Worm (Caenorhabditis elegans): Measurements from ENCODE around the gene sta-2.

DNA sequence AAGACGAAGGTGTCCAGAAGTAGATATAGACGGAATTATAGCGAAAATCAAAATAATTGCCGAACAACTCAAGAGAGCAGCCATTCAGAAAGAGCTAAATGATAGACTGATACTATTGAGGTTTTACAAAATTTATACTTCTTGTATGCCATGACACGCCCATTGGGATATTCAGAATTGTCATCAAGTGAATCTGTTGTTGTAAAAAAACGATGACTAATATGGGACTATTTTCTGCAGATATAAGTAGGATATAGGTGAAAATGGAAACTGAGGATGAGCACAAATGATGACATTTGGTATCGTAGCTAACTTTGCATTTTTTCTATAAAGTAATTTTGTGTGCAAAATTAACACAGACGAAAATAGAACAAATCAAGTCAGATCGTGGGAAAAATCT lies 14.7 kb downstream of the sta-2 start, which contains the start of gene F58E6.8:
- TF ChIP-seq F26F4.8 (GFP tag; conservative IDR thresholded peaks at IDR 0.05), result no peak
- no peak for TF ChIP-seq snpc-4 (tag; optimal IDR thresholded peaks at IDR 0.05)
- no peak for TF ChIP-seq arid-1 (GFP tag; conservative IDR thresholded peaks at IDR 0.05)
- no peak for TF ChIP-seq unc-39 (tag; optimal IDR thresholded peaks at IDR 0.05)
- TF ChIP-seq dmd-8 (GFP tag; IDR thresholded peaks at IDR 0.05), result no peak
- no peak for TF ChIP-seq ceh-82 (tag; optimal IDR thresholded peaks at IDR 0.05)
- no peak for TF ChIP-seq nhr-6 (tag; optimal IDR thresholded peaks at IDR 0.05)
- no peak for TF ChIP-seq mdl-1 (tag; optimal IDR thresholded peaks at IDR 0.05)

All from whole organism, L4 larva.